Worm (Caenorhabditis elegans) whole organism, L3 larva: Measurements from ENCODE around the gene cest-32.

ENCODE experiments used
- ceh-82 ChIP-seq: fragments of 150-350 bp; optimal IDR thresholded peaks from 2 replicates; lab custom pipeline; 2014; ENCODE audit warnings: missing biosample characterization, missing genetic modification characterization
- elt-2 ChIP-seq: sonication (generic microtip); optimal IDR thresholded peaks from 2 replicates; lab custom pipeline; 2016; ENCODE audit warnings: missing genetic modification reagents, mild to moderate bottlenecking, missing genetic modification characterization, missing compliant biosample characterization
- jun-1 ChIP-seq: fragments of 150-350 bp; optimal IDR thresholded peaks from 2 replicates; lab custom pipeline; 2014; ENCODE audit warnings: missing biosample characterization, missing genetic modification reagents, missing genetic modification characterization

- TF ChIP-seq elt-2 (tag; lab: Kevin White, UChicago): no peak
- TF ChIP-seq ceh-82 (tag; lab: Kevin White, UChicago): no peak
- TF ChIP-seq jun-1 (tag; lab: Kevin White, UChicago): no peak
Observed at ce11 chrV:5243036-5243435, 9.3 kb upstream of the cest-32 start, which contains the start of gene cest-35.1.
